Worm (Caenorhabditis elegans): Measurements from ENCODE around the gene sir-2.2.

sir-2.2 gene

ce11 chrX:13317532-13317931, 10.3 kb upstream of the sir-2.2 start:
- TF ChIP-seq jun-1 (tag; optimal IDR thresholded peaks at IDR 0.05), result no peak
- peak; percentile 33 for TF ChIP-seq nhr-11 (tag; optimal IDR thresholded peaks at IDR 0.05)
- no peak for TF ChIP-seq egl-43 (GFP tag; IDR thresholded peaks at IDR 0.05)
- TF ChIP-seq daf-16 (GFP tag; optimal IDR thresholded peaks at IDR 0.05), result peak in 1 of 2 experiments; percentile 45
- no peak for TF ChIP-seq daf-16 (tag; optimal IDR thresholded peaks at IDR 0.05)
- no peak for TF ChIP-seq snpc-1.2 (GFP tag; IDR thresholded peaks at IDR 0.05)

- TF ChIP-seq dpl-1 (GFP tag; optimal IDR thresholded peaks at IDR 0.05), result no peak
- peak in 1 of 2 experiments; percentile 20 for TF ChIP-seq mdl-1 (tag; optimal IDR thresholded peaks at IDR 0.05)
- no peak for TF ChIP-seq pqm-1 (tag; optimal IDR thresholded peaks at IDR 0.05)
- TF ChIP-seq set-16 (GFP tag; IDR thresholded peaks at IDR 0.05), result no peak
- TF ChIP-seq ZK546.5 (tag; optimal IDR thresholded peaks at IDR 0.05), result no peak
- TF ChIP-seq hlh-30 (tag; optimal IDR thresholded peaks at IDR 0.05; ENCODE audit: insufficient read depth), result peak; percentile 72
- TF ChIP-seq gei-8 (GFP tag; optimal IDR thresholded peaks at IDR 0.05), result no peak
- no peak for TF ChIP-seq unc-62 (GFP tag; optimal IDR thresholded peaks at IDR 0.05 in 1 of 2)
- TF ChIP-seq unc-62 (tag; optimal IDR thresholded peaks at IDR 0.05), result no peak
- no peak for TF ChIP-seq ceh-62 (tag; optimal IDR thresholded peaks at IDR 0.05)
- peak; percentile 66 for TF ChIP-seq dve-1 (tag; optimal IDR thresholded peaks at IDR 0.05; ENCODE audit: insufficient read depth)
These were observed 9.6 kb upstream of the sir-2.2 start for ce11 chrX:13318316-13318715.

ce11 chrX:13320575-13320974, 7.3 kb upstream of the sir-2.2 start:
- TF ChIP-seq nhr-41 (GFP tag; IDR thresholded peaks at IDR 0.05) (no peak), nhr-77 (tag; optimal IDR thresholded peaks at IDR 0.05) (peak; percentile 6), mxl-3 (GFP tag; optimal IDR thresholded peaks at IDR 0.05) (peak; percentile 16), daf-16 (GFP tag; optimal IDR thresholded peaks at IDR 0.05) (no peak), daf-16 (tag; optimal IDR thresholded peaks at IDR 0.05) (peak; percentile 62), ztf-11 (tag; optimal IDR thresholded peaks at IDR 0.05) (no peak), hlh-30 (tag; optimal IDR thresholded peaks at IDR 0.05; ENCODE audit: insufficient read depth) (peak; percentile 44), gei-8 (GFP tag; optimal IDR thresholded peaks at IDR 0.05) (no peak), dve-1 (tag; optimal IDR thresholded peaks at IDR 0.05; ENCODE audit: insufficient read depth) (peak; percentile 37), lsy-2 (tag; optimal IDR thresholded peaks at IDR 0.05) (peak in 1 of 2 experiments; percentile 39), mes-2 (tag; optimal IDR thresholded peaks at IDR 0.05; ENCODE audit: poor library complexity, severe bottlenecking) (peak; percentile 33), unc-39 (tag; optimal IDR thresholded peaks at IDR 0.05) (no peak), lin-38 (GFP tag; IDR thresholded peaks at IDR 0.05) (no peak), rbr-2 (tag; optimal IDR thresholded peaks at IDR 0.05) (no peak), nhr-28 (tag; optimal IDR thresholded peaks at IDR 0.05) (peak; percentile 79), mdl-1 (tag; optimal IDR thresholded peaks at IDR 0.05) (peak in 1 of 2 experiments; percentile 57), tra-1 (GFP tag; IDR thresholded peaks at IDR 0.05) (no peak), set-16 (GFP tag; IDR thresholded peaks at IDR 0.05) (no peak), nhr-25 (tag; optimal IDR thresholded peaks at IDR 0.05; ENCODE audit: borderline replicate concordance, insufficient read depth) (peak; percentile 50), php-3 (GFP tag; IDR thresholded peaks at IDR 0.05) (peak; percentile 46; the same call in 1 of the 2 replicates), nhr-10 (tag; optimal IDR thresholded peaks at IDR 0.05) (peak; percentile 2), pqm-1 (tag; optimal IDR thresholded peaks at IDR 0.05) (peak; percentile 0), nhr-6 (tag; optimal IDR thresholded peaks at IDR 0.05) (no peak), dmd-6 (GFP tag; IDR thresholded peaks at IDR 0.05) (peak; percentile 31; the same call in 1 of the 2 replicates), daf-12 (tag; optimal IDR thresholded peaks at IDR 0.05) (no peak), Y75B8A.6 (GFP tag; IDR thresholded peaks at IDR 0.05) (no peak), Y5F2A.4 (GFP tag; optimal IDR thresholded peaks at IDR 0.05) (no peak), hlh-11 (tag; optimal IDR thresholded peaks at IDR 0.05) (peak; percentile 79), D1046.2 (GFP tag; IDR thresholded peaks at IDR 0.05) (no peak), ceh-20 (GFP tag; IDR thresholded peaks at IDR 0.05) (0 out of 2 replicates have a peak, but pooled peaks have one; percentile 56), mep-1 (tag; optimal IDR thresholded peaks at IDR 0.05) (peak; percentile 50), attf-4 (tag; optimal IDR thresholded peaks at IDR 0.05) (no peak), lin-39 (tag; optimal IDR thresholded peaks at IDR 0.05) (no peak), unc-62 (GFP tag; optimal IDR thresholded peaks at IDR 0.05 in 1 of 2) (peak in 1 of 2 experiments; percentile 97), unc-62 (tag; optimal IDR thresholded peaks at IDR 0.05) (no peak), nhr-11 (tag; optimal IDR thresholded peaks at IDR 0.05) (peak; percentile 50), ztf-7 (tag; optimal IDR thresholded peaks at IDR 0.05) (no peak)
